Worm (Caenorhabditis elegans): ENCODE measurements around the gene ceh-92.

The ceh-92 gene

ce11 chrIII:11581372-11581771 is at the start of gene ceh-92, which contains the start of gene Y66D12A.6:
ceh-92 (plus strand) TSS chrIII:11581600.
Y66D12A.6 (minus strand) TSS chrIII:11581402.
- TF ChIP-seq unc-62 (GFP tag; optimal IDR thresholded peaks at IDR 0.05) = no peak

- no peak for TF ChIP-seq unc-62 (GFP tag; optimal IDR thresholded peaks at IDR 0.05)
Measured at ce11 chrIII:11534624-11535079, 46.7 kb upstream of the ceh-92 start, which contains the start of gene nrps-1. nrps-1 (plus strand) TSS chrIII:11534674.

- no peak for TF ChIP-seq unc-62 (GFP tag; optimal IDR thresholded peaks at IDR 0.05)
Measured at ce11 chrIII:11535453-11535852, 45.9 kb upstream of the ceh-92 start.

- no peak for TF ChIP-seq unc-62 (GFP tag; optimal IDR thresholded peaks at IDR 0.05)
Measured at ce11 chrIII:11544947-11545346, 36.5 kb upstream of the ceh-92 start.

- TF ChIP-seq unc-62 (GFP tag; optimal IDR thresholded peaks at IDR 0.05) = no peak
Measured at ce11 chrIII:11548070-11548469, 33.3 kb upstream of the ceh-92 start, which contains the start of gene Y66D12A.13. Y66D12A.13 (plus strand) TSS chrIII:11548370.

ce11 chrIII:11554701-11555111 is 26.7 kb upstream of the ceh-92 start:
- TF ChIP-seq unc-62 (GFP tag; optimal IDR thresholded peaks at IDR 0.05) = no peak

ce11 chrIII:11556860-11557259 is 24.5 kb upstream of the ceh-92 start:
- no peak for TF ChIP-seq unc-62 (GFP tag; optimal IDR thresholded peaks at IDR 0.05)

- no peak for TF ChIP-seq unc-62 (GFP tag; optimal IDR thresholded peaks at IDR 0.05)
Measured at ce11 chrIII:11558251-11558650, 23.1 kb upstream of the ceh-92 start.

ce11 chrIII:11559677-11560076 is 21.7 kb upstream of the ceh-92 start:
- no peak for TF ChIP-seq unc-62 (GFP tag; optimal IDR thresholded peaks at IDR 0.05)

- no peak for TF ChIP-seq unc-62 (GFP tag; optimal IDR thresholded peaks at IDR 0.05)
Measured at ce11 chrIII:11560504-11561202, 20.7 kb upstream of the ceh-92 start, which contains the start of gene ztf-29. ztf-29 (plus strand) TSS chrIII:11561152.

- no peak for TF ChIP-seq unc-62 (GFP tag; optimal IDR thresholded peaks at IDR 0.05)
Measured at ce11 chrIII:11561597-11561996, 19.8 kb upstream of the ceh-92 start.

- TF ChIP-seq unc-62 (GFP tag; optimal IDR thresholded peaks at IDR 0.05) = no peak
Measured at ce11 chrIII:11563417-11563949, 17.9 kb upstream of the ceh-92 start, which contains the start of gene Y66D12A.11. Y66D12A.11 (plus strand) TSS chrIII:11563467.

- no peak for TF ChIP-seq unc-62 (GFP tag; optimal IDR thresholded peaks at IDR 0.05)
Measured at ce11 chrIII:11565602-11566001, 15.8 kb upstream of the ceh-92 start, which contains the start of gene Y66D12A.10. Y66D12A.10 (plus strand) TSS chrIII:11565874.

ce11 chrIII:11567837-11568236 is 13.6 kb upstream of the ceh-92 start, which contains the start of gene psme-3:
psme-3 (plus strand) TSS chrIII:11568137.
- no peak for TF ChIP-seq unc-62 (GFP tag; optimal IDR thresholded peaks at IDR 0.05)

- no peak for TF ChIP-seq unc-62 (GFP tag; optimal IDR thresholded peaks at IDR 0.05)
Measured at ce11 chrIII:11573921-11574320, 7.5 kb upstream of the ceh-92 start, which contains the start of gene Y66D12A.8. Y66D12A.8 (plus strand) TSS chrIII:11574221.

ce11 chrIII:11579380-11579779 is 2.0 kb upstream of the ceh-92 start:
- TF ChIP-seq unc-62 (GFP tag; optimal IDR thresholded peaks at IDR 0.05) = no peak

ce11 chrIII:11580428-11580885 is 943 bp upstream of the ceh-92 start, which contains the start of gene Y66D12A.7:
Y66D12A.7 (minus strand) TSS chrIII:11580478.
- TF ChIP-seq unc-62 (GFP tag; optimal IDR thresholded peaks at IDR 0.05) = no peak
